Worm (Caenorhabditis elegans) whole organism, mixed stage, embryonic: ENCODE results near the gene K08F8.7.

ENCODE experiments used
- M03D4.4 ChIP-seq: sonication (generic microtip); optimal IDR thresholded peaks from 2 replicates; lab custom pipeline; 2017; ENCODE audit warnings: mild to moderate bottlenecking, missing genetic modification characterization, missing compliant biosample characterization
- cnd-1 ChIP-seq: fragments of 200-800 bp; sonication (Bioruptor generic); optimal IDR thresholded peaks from 2 replicates; lab custom pipeline; 2018; ENCODE audit warnings: mild to moderate bottlenecking, missing genetic modification characterization, missing compliant biosample characterization
- elt-1 ChIP-seq: sonication (generic microtip); optimal IDR thresholded peaks from 2 replicates; lab custom pipeline; 2017; ENCODE audit warnings: missing genetic modification characterization, mild to moderate bottlenecking, missing compliant biosample characterization, antibody characterized with exemption, moderate library complexity, borderline replicate concordance; ENCODE audit not compliant: insufficient read depth
- lin-13 ChIP-seq: fragments of 150-350 bp; optimal IDR thresholded peaks from 2 replicates; lab custom pipeline; 2014; ENCODE audit warnings: missing biosample characterization, missing genetic modification characterization
- nhr-2 ChIP-seq: fragments of 150-350 bp; optimal IDR thresholded peaks from 2 replicates; lab custom pipeline; 2014; ENCODE audit warnings: missing biosample characterization, missing genetic modification characterization
- nhr-237 ChIP-seq: fragments of 150-350 bp; optimal IDR thresholded peaks from 2 replicates; lab custom pipeline; 2014; ENCODE audit warnings: missing biosample characterization, missing genetic modification characterization
- nhr-28 ChIP-seq: fragments of 150-350 bp; optimal IDR thresholded peaks from 2 replicates; lab custom pipeline; 2014; ENCODE audit warnings: missing biosample characterization, missing genetic modification characterization
- nhr-76 ChIP-seq: sonication (generic microtip); optimal IDR thresholded peaks from 2 replicates; lab custom pipeline; 2017; ENCODE audit warnings: missing biosample characterization, missing genetic modification characterization
- pha-4 ChIP-seq: fragments of 150-350 bp; optimal IDR thresholded peaks from 2 replicates; lab custom pipeline; 2018; ENCODE audit warnings: missing biosample characterization, missing genetic modification reagents, missing genetic modification characterization
- sptf-1 ChIP-seq: sonication (generic microtip); optimal IDR thresholded peaks from 2 replicates; lab custom pipeline; 2017; ENCODE audit warnings: mild to moderate bottlenecking, missing genetic modification characterization, moderate library complexity, missing compliant biosample characterization
- unc-120 ChIP-seq: sonication (generic microtip); optimal IDR thresholded peaks from 2 replicates; lab custom pipeline; 2017; ENCODE audit warnings: missing genetic modification characterization, missing compliant biosample characterization; ENCODE audit not compliant: poor library complexity, severe bottlenecking
- unc-62 ChIP-seq: fragments of 150-350 bp; optimal IDR thresholded peaks from 2 replicates; lab custom pipeline; 2014; ENCODE audit warnings: missing biosample characterization, missing genetic modification reagents, missing genetic modification characterization
- zip-8 ChIP-seq: fragments of 150-350 bp; optimal IDR thresholded peaks from 2 replicates; lab custom pipeline; 2014; ENCODE audit warnings: missing biosample characterization, missing genetic modification characterization
- ztf-11 ChIP-seq: fragments of 150-350 bp; optimal IDR thresholded peaks from 2 replicates; lab custom pipeline; 2014; ENCODE audit warnings: missing biosample characterization, missing genetic modification characterization

DNA sequence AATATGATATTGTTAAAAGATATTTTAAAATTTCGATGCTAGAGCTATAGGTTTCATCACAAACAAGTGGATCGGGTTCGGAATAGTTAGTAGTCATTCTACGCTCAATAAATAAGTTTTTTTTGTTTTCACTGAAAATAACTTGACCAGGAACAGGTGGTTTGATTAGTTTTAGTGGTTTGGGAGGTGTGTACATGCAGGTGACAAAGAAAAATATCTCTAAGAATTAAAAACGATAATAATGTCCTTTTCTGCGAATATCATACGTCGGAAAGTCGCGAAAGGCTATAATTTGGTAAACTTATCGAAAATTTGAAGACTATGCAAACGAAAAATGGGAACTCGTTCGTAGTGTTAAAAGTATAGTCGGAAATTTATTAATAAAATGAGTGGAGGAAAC, 44.9 kb downstream of the K08F8.7 start, which contains the start of gene srg-15:
- TF ChIP-seq pha-4 (tag; lab: Kevin White, UChicago), result no peak
- no peak for TF ChIP-seq lin-13 (tag; lab: Kevin White, UChicago)
- no peak for TF ChIP-seq unc-120 (tag; lab: Kevin White, UChicago)
- TF ChIP-seq ztf-11 (tag; lab: Kevin White, UChicago), result no peak
- no peak for TF ChIP-seq unc-62
- TF ChIP-seq M03D4.4 (tag; lab: Kevin White, UChicago), result no peak
- no peak for TF ChIP-seq nhr-2 (tag; lab: Kevin White, UChicago)
- TF ChIP-seq nhr-28, result no peak
- no peak for TF ChIP-seq nhr-76 (tag; lab: Kevin White, UChicago)
- no peak for TF ChIP-seq nhr-237
- no peak for TF ChIP-seq elt-1
- no peak for TF ChIP-seq cnd-1 (tag; lab: Kevin White, UChicago)
- no peak for TF ChIP-seq sptf-1 (tag; lab: Kevin White, UChicago)
- TF ChIP-seq zip-8 (tag; lab: Kevin White, UChicago), result no peak
